Fruit fly (Drosophila melanogaster): ENCODE measurements around the gene CG6576.

- no peak for TF ChIP-seq psq (optimal IDR thresholded peaks at IDR 0.05)
- TF ChIP-seq EcR (GFP tag; optimal IDR thresholded peaks at IDR 0.05) = no peak
Observed at dm6 chr3L:8787240-8787639, 31.5 kb downstream of the CG6576 start.
